Fruit fly (Drosophila melanogaster) whole organism, wandering third instar larva: ENCODE data around the gene raskol.

Experiments used
- Abd-B ChIP-seq: fragments of >200 bp; optimal IDR thresholded peaks from 2 replicates; lab custom pipeline; 2017; ENCODE audit warnings: missing biosample characterization, missing genetic modification characterization
- CG32264 ChIP-seq: fragments of 200-800 bp; sonication (Bioruptor generic); optimal IDR thresholded peaks from 2 replicates; lab custom pipeline; 2016; ENCODE audit warnings: missing biosample characterization, missing genetic modification characterization
- CG9705 ChIP-seq: fragments of 200-800 bp; sonication (Bioruptor generic); optimal IDR thresholded peaks from 2 replicates; lab custom pipeline; 2018; ENCODE audit warnings: missing biosample characterization, mild to moderate bottlenecking, missing genetic modification characterization
- CrebA ChIP-seq: fragments of 200-800 bp; sonication (Bioruptor generic); optimal IDR thresholded peaks from 2 replicates; lab custom pipeline; 2016; ENCODE audit warnings: missing biosample characterization, mild to moderate bottlenecking, missing genetic modification characterization, borderline replicate concordance
- Dfd ChIP-seq: fragments of >200 bp; optimal IDR thresholded peaks from 2 replicates; lab custom pipeline; 2017; ENCODE audit warnings: missing biosample characterization, missing genetic modification characterization
- Dif ChIP-seq: fragments of 200-275, 200-300 bp; sonication (Bioruptor generic); optimal IDR thresholded peaks from 2 replicates; lab custom pipeline; 2018; ENCODE audit warnings: missing biosample characterization, missing genetic modification characterization; ENCODE audit not compliant: partially characterized antibody
- HLH106 ChIP-seq: fragments of 200-800 bp; optimal IDR thresholded peaks from 3 replicates; lab custom pipeline; 2019; ENCODE audit warnings: missing biosample characterization, mild to moderate bottlenecking, missing genetic modification characterization, moderate library complexity
- Hnf4 ChIP-seq: fragments of 200-800 bp; sonication (Bioruptor generic); optimal IDR thresholded peaks from 2 replicates; lab custom pipeline; 2016; ENCODE audit warnings: missing biosample characterization, mild to moderate bottlenecking, missing genetic modification characterization
- Hr78 ChIP-seq: fragments of >200 bp; optimal IDR thresholded peaks from 2 replicates; lab custom pipeline; 2017; ENCODE audit warnings: missing biosample characterization, missing genetic modification characterization
- Hr83 ChIP-seq: fragments of 200-300 bp; sonication (Bioruptor generic); optimal IDR thresholded peaks from 2 replicates; lab custom pipeline; 2016; ENCODE audit warnings: missing biosample characterization, mild to moderate bottlenecking, missing genetic modification characterization, moderate library complexity; ENCODE audit not compliant: poor library complexity, severe bottlenecking
- Jra ChIP-seq: sonication (Bioruptor generic); optimal IDR thresholded peaks from 2 replicates; lab custom pipeline; 2016; ENCODE audit warnings: missing biosample characterization, missing genetic modification characterization
- Mio ChIP-seq: sonication (Bioruptor generic); optimal IDR thresholded peaks from 2 replicates; lab custom pipeline; 2016; ENCODE audit warnings: missing biosample characterization, missing genetic modification characterization
- Myc ChIP-seq: fragments of >200 bp; optimal IDR thresholded peaks from 2 replicates; lab custom pipeline; 2017
- OdsH ChIP-seq: fragments of 200-800 bp; sonication (Bioruptor generic); optimal IDR thresholded peaks from 2 replicates; lab custom pipeline; 2016; ENCODE audit warnings: missing biosample characterization, mild to moderate bottlenecking, missing genetic modification characterization
- Rel ChIP-seq, 2 experiments: fragments of 200-800 bp; sonication (Bioruptor generic) in 1 of 2; optimal IDR thresholded peaks; 2 replicates in 1 of 2; 3 replicates in 1 of 2; lab custom pipeline; 2016 to 2019; ENCODE audit warnings: mild to moderate bottlenecking in 2 of 2, missing biosample characterization in 2 of 2, missing genetic modification characterization in 2 of 2, moderate library complexity in 1 of 2
- Sp1 ChIP-seq: fragments of 200-800 bp; sonication (Bioruptor generic); optimal IDR thresholded peaks from 3 replicates; lab custom pipeline; 2019; ENCODE audit warnings: missing biosample characterization, mild to moderate bottlenecking, missing genetic modification characterization, moderate library complexity
- Vsx2 ChIP-seq: fragments of 200-300, 225-300 bp; sonication (Bioruptor generic); optimal IDR thresholded peaks from 2 replicates; lab custom pipeline; 2018; ENCODE audit warnings: missing biosample characterization, missing genetic modification characterization; ENCODE audit not compliant: partially characterized antibody
- br ChIP-seq: fragments of 200-800 bp; sonication (Bioruptor generic); optimal IDR thresholded peaks from 2 replicates; lab custom pipeline; 2016; ENCODE audit warnings: missing biosample characterization, missing genetic modification characterization
- brk ChIP-seq: fragments of 200-800 bp; sonication (Bioruptor generic); optimal IDR thresholded peaks from 2 replicates; lab custom pipeline; 2016; ENCODE audit warnings: missing biosample characterization, mild to moderate bottlenecking, missing genetic modification characterization
- dl ChIP-seq, 2 experiments: fragments of 175-275, 200-275 bp in 1 of 2; fragments of 200-275 bp in 1 of 2; sonication (Bioruptor generic); optimal IDR thresholded peaks; lab custom pipeline; 2018; ENCODE audit warnings: mild to moderate bottlenecking in 2 of 2, missing biosample characterization in 2 of 2, missing genetic modification characterization in 2 of 2, moderate library complexity in 2 of 2; ENCODE audit not compliant: partially characterized antibody in 2 of 2, insufficient read depth in 1 of 2
- dmrt93B ChIP-seq: fragments of 200-800 bp; sonication (Bioruptor generic); optimal IDR thresholded peaks from 2 replicates; lab custom pipeline; 2018; ENCODE audit warnings: missing biosample characterization, mild to moderate bottlenecking, missing genetic modification characterization
- ey ChIP-seq: fragments of 200-800 bp; sonication (Bioruptor generic); optimal IDR thresholded peaks from 2 replicates; lab custom pipeline; 2016; ENCODE audit warnings: missing biosample characterization, missing genetic modification characterization
- foxo ChIP-seq, 2 experiments: fragments of 200-800 bp; sonication (Bioruptor generic); optimal IDR thresholded peaks; 2 replicates in 1 of 2; 3 replicates in 1 of 2; lab custom pipeline; 2016 to 2017; ENCODE audit warnings: missing biosample characterization in 2 of 2, missing genetic modification characterization in 2 of 2
- fru ChIP-seq: fragments of 200-800 bp; sonication (Bioruptor generic); optimal IDR thresholded peaks from 3 replicates; lab custom pipeline; 2016; ENCODE audit warnings: missing biosample characterization, mild to moderate bottlenecking, missing genetic modification characterization
- h ChIP-seq: fragments of 200-800 bp; sonication (Bioruptor generic); optimal IDR thresholded peaks from 3 replicates; lab custom pipeline; 2016; ENCODE audit warnings: missing biosample characterization, mild to moderate bottlenecking, missing genetic modification characterization
- jim ChIP-seq: fragments of 175-275, 200-325 bp; sonication (Bioruptor generic); optimal IDR thresholded peaks from 2 replicates; lab custom pipeline; 2016; ENCODE audit warnings: missing biosample characterization, mild to moderate bottlenecking, missing genetic modification characterization
- lola ChIP-seq: fragments of >200 bp; optimal IDR thresholded peaks from 2 replicates; lab custom pipeline; 2017; ENCODE audit warnings: missing biosample characterization, missing genetic modification characterization
- psq ChIP-seq: fragments of 200-800 bp; sonication (Bioruptor generic); optimal IDR thresholded peaks from 3 replicates; lab custom pipeline; 2017; ENCODE audit warnings: missing biosample characterization, mild to moderate bottlenecking, missing genetic modification characterization, moderate library complexity
- rgr ChIP-seq: fragments of 200-800 bp; sonication (Bioruptor generic); optimal IDR thresholded peaks from 3 replicates; lab custom pipeline; 2016; ENCODE audit warnings: missing biosample characterization, mild to moderate bottlenecking, missing genetic modification characterization
- sage ChIP-seq: fragments of 200-800 bp; sonication (Bioruptor generic); optimal IDR thresholded peaks from 2 replicates; lab custom pipeline; 2016; ENCODE audit warnings: missing biosample characterization, mild to moderate bottlenecking, missing genetic modification characterization
- sv ChIP-seq: fragments of 200-800 bp; sonication (Bioruptor generic); optimal IDR thresholded peaks from 3 replicates; lab custom pipeline; 2016; ENCODE audit warnings: missing biosample characterization, missing genetic modification characterization
- tai ChIP-seq: sonication (Bioruptor generic); optimal IDR thresholded peaks from 2 replicates; lab custom pipeline; 2016; ENCODE audit warnings: missing biosample characterization, missing genetic modification characterization
- usp ChIP-seq: fragments of >200 bp; optimal IDR thresholded peaks from 2 replicates; lab custom pipeline; 2017; ENCODE audit warnings: missing biosample characterization, missing genetic modification characterization
- woc ChIP-seq: sonication (Bioruptor generic); optimal IDR thresholded peaks from 2 replicates; lab custom pipeline; 2016; ENCODE audit warnings: missing biosample characterization, mild to moderate bottlenecking, missing genetic modification characterization

Gene raskol

dm6 chrX:17677953-17678668 lies 31.8 kb upstream of the raskol start:
- TF ChIP-seq Hr78 (GFP tag; lab: Kevin White, UChicago) (no peak), dl (GFP tag; optimal IDR thresholded peaks at IDR 0.05; lab: Kevin White, UChicago; ENCODE audit: insufficient read depth in 1 of 2, partially characterized antibody in 2 of 2) (no peak), tai (GFP tag; lab: Kevin White, UChicago) (no peak), HLH106 (no peak), Dif (no peak), Hr83 (GFP tag; lab: Kevin White, UChicago) (no peak)

- TF ChIP-seq h (GFP tag; lab: Kevin White, UChicago) (no peak), jim (GFP tag; lab: Kevin White, UChicago) (no peak), Abd-B (GFP tag; lab: Kevin White, UChicago) (no peak), CrebA (GFP tag; lab: Kevin White, UChicago) (no peak), Mio (no peak), dmrt93B (GFP tag; lab: Kevin White, UChicago) (peak; percentile 15), woc (GFP tag; lab: Kevin White, UChicago) (peak; percentile 6), br (GFP tag; lab: Kevin White, UChicago) (no peak), foxo (GFP tag; optimal IDR thresholded peaks at IDR 0.05; lab: Kevin White, UChicago) (peak in 1 of 2 experiments; percentile 46), fru (GFP tag; lab: Kevin White, UChicago) (peak; percentile 20), psq (peak; percentile 38), CG9705 (GFP tag; lab: Kevin White, UChicago) (peak; percentile 4), Dif (peak; percentile 40), Hr78 (GFP tag; lab: Kevin White, UChicago) (no peak), Myc (no peak), rgr (peak; percentile 18), HLH106 (peak; percentile 61), sv (no peak), CG32264 (GFP tag; lab: Kevin White, UChicago) (no peak), Sp1 (peak; percentile 74), Jra (GFP tag; lab: Kevin White, UChicago) (no peak), tai (GFP tag; lab: Kevin White, UChicago) (no peak), sage (GFP tag; lab: Kevin White, UChicago) (no peak), Dfd (no peak), dl (GFP tag; optimal IDR thresholded peaks at IDR 0.05; lab: Kevin White, UChicago; ENCODE audit: insufficient read depth in 1 of 2, partially characterized antibody in 2 of 2) (peak in 1 of 2 experiments; percentile 5), usp (GFP tag; lab: Kevin White, UChicago) (no peak), OdsH (peak; percentile 47), lola (no peak), Vsx2 (GFP tag; lab: Kevin White, UChicago) (no peak)
Observed at dm6 chrX:17679642-17680571, 30.0 kb upstream of the raskol start.

- peak; percentile 32 for TF ChIP-seq CG32264 (GFP tag; lab: Kevin White, UChicago)
- peak; percentile 92 for TF ChIP-seq fru (GFP tag; lab: Kevin White, UChicago)
- TF ChIP-seq br (GFP tag; lab: Kevin White, UChicago): peak; percentile 86
- peak; percentile 84 for TF ChIP-seq Sp1
- TF ChIP-seq tai (GFP tag; lab: Kevin White, UChicago): peak; percentile 35
- TF ChIP-seq brk (GFP tag; lab: Kevin White, UChicago): peak; percentile 52
- TF ChIP-seq Hnf4 (GFP tag; lab: Kevin White, UChicago): peak; percentile 76
- TF ChIP-seq CG9705 (GFP tag; lab: Kevin White, UChicago): peak; percentile 67
- no peak for TF ChIP-seq Hr83 (GFP tag; lab: Kevin White, UChicago)
- peak; percentile 12 for TF ChIP-seq Vsx2 (GFP tag; lab: Kevin White, UChicago)
- TF ChIP-seq woc (GFP tag; lab: Kevin White, UChicago): peak; percentile 95
- TF ChIP-seq foxo (GFP tag; optimal IDR thresholded peaks at IDR 0.05; lab: Kevin White, UChicago): peak in 1 of 2 experiments; percentile 93
- peak; percentile 95 for TF ChIP-seq h (GFP tag; lab: Kevin White, UChicago)
- TF ChIP-seq OdsH: peak; percentile 86
- TF ChIP-seq sv: peak; percentile 67
- TF ChIP-seq usp (GFP tag; lab: Kevin White, UChicago): no peak
- peak; percentile 89 for TF ChIP-seq ey (GFP tag; lab: Kevin White, UChicago)
- no peak for TF ChIP-seq Dif
- peak; percentile 63 for TF ChIP-seq Rel (GFP tag; optimal IDR thresholded peaks at IDR 0.05; lab: Kevin White, UChicago)
- TF ChIP-seq Rel (tag; optimal IDR thresholded peaks at IDR 0.05; lab: Kevin White, UChicago): peak; percentile 50
- no peak for TF ChIP-seq lola
- TF ChIP-seq jim (GFP tag; lab: Kevin White, UChicago): peak; percentile 46
- TF ChIP-seq dl (GFP tag; optimal IDR thresholded peaks at IDR 0.05; lab: Kevin White, UChicago; ENCODE audit: insufficient read depth in 1 of 2, partially characterized antibody in 2 of 2): no peak
- TF ChIP-seq Jra (GFP tag; lab: Kevin White, UChicago): peak; percentile 44
- TF ChIP-seq HLH106: peak; percentile 85
- TF ChIP-seq dmrt93B (GFP tag; lab: Kevin White, UChicago): peak; percentile 81
- TF ChIP-seq Abd-B (GFP tag; lab: Kevin White, UChicago): no peak
- peak; percentile 86 for TF ChIP-seq rgr
- peak; percentile 86 for TF ChIP-seq CrebA (GFP tag; lab: Kevin White, UChicago)
- peak; percentile 78 for TF ChIP-seq psq
- TF ChIP-seq sage (GFP tag; lab: Kevin White, UChicago): peak; percentile 94
Observed at dm6 chrX:17682745-17683505, 27.0 kb upstream of the raskol start.
